Fruit fly (Drosophila melanogaster) whole organism, wandering third instar larva: Measurements from ENCODE around the gene asp.

Experiments
- Abd-B ChIP-seq: fragments of >200 bp; optimal IDR thresholded peaks from 2 replicates; lab custom pipeline; 2017; ENCODE audit warnings: missing biosample characterization, missing genetic modification characterization
- pan ChIP-seq: fragments of >200 bp; optimal IDR thresholded peaks from 2 replicates; lab custom pipeline; 2017

- TF ChIP-seq Abd-B (GFP tag; lab: Kevin White, UChicago) (no peak), pan (lab: Kevin White, UChicago) (no peak)
Observed at dm6 chr3R:24809576-24810279, 56.1 kb downstream of the asp start.
